Worm (Caenorhabditis elegans) whole organism, L3 larva: Measurements from ENCODE around the gene F45E1.5.

Experiments used
- elt-1 ChIP-seq: fragments of 150-350 bp; optimal IDR thresholded peaks from 2 replicates; lab custom pipeline; 2014; ENCODE audit warnings: missing biosample characterization, missing genetic modification characterization
- lin-39 ChIP-seq: fragments of 150-350 bp; optimal IDR thresholded peaks from 2 replicates; lab custom pipeline; 2018; ENCODE audit warnings: missing biosample characterization, missing genetic modification reagents, missing genetic modification characterization
- mml-1 ChIP-seq: fragments of 150-350 bp; sonication (generic microtip); optimal IDR thresholded peaks from 3 replicates; lab custom pipeline; 2014; ENCODE audit warnings: missing biosample characterization, missing genetic modification characterization
- nhr-12 ChIP-seq: fragments of 150-350 bp; optimal IDR thresholded peaks from 2 replicates; lab custom pipeline; 2014; ENCODE audit warnings: missing biosample characterization, missing genetic modification characterization
- nhr-237 ChIP-seq: fragments of 150-350 bp; optimal IDR thresholded peaks from 2 replicates; lab custom pipeline; 2014; ENCODE audit warnings: missing biosample characterization, missing genetic modification characterization
- nhr-25 ChIP-seq: sonication (generic microtip); optimal IDR thresholded peaks from 2 replicates; lab custom pipeline; 2017; ENCODE audit warnings: missing biosample characterization, missing genetic modification characterization
- nhr-76 ChIP-seq: fragments of 150-350 bp; sonication (generic microtip); optimal IDR thresholded peaks from 5 replicates; lab custom pipeline; 2014; ENCODE audit warnings: missing biosample characterization, missing genetic modification characterization
- ztf-11 ChIP-seq: fragments of 150-350 bp; optimal IDR thresholded peaks from 2 replicates; lab custom pipeline; 2014; ENCODE audit warnings: missing biosample characterization, missing genetic modification characterization
- ztf-4 ChIP-seq: fragments of 150-350 bp; optimal IDR thresholded peaks from 2 replicates; lab custom pipeline; 2014; ENCODE audit warnings: missing biosample characterization, missing genetic modification characterization

ce11 chrX:8021609-8022008 is 45.1 kb downstream of the F45E1.5 start:
- TF ChIP-seq ztf-4 (tag; lab: Kevin White, UChicago) (no peak), mml-1 (tag; lab: Kevin White, UChicago) (no peak), elt-1 (no peak), nhr-237 (tag; lab: Kevin White, UChicago) (no peak), nhr-25 (tag; lab: Kevin White, UChicago) (no peak), nhr-12 (tag; lab: Kevin White, UChicago) (no peak), ztf-11 (no peak), lin-39 (tag; lab: Kevin White, UChicago) (peak; percentile 95), nhr-76 (tag; lab: Kevin White, UChicago) (no peak)
